Fruit fly (Drosophila melanogaster) whole organism, wandering third instar larva: ENCODE measurements around the gene pelo.

Source experiments
- Abd-B ChIP-seq: fragments of >200 bp; optimal IDR thresholded peaks from 2 replicates; lab custom pipeline; 2017; ENCODE audit warnings: missing biosample characterization, missing genetic modification characterization
- Dfd ChIP-seq: fragments of >200 bp; optimal IDR thresholded peaks from 2 replicates; lab custom pipeline; 2017; ENCODE audit warnings: missing biosample characterization, missing genetic modification characterization
- Hr83 ChIP-seq: fragments of 200-300 bp; sonication (Bioruptor generic); optimal IDR thresholded peaks from 2 replicates; lab custom pipeline; 2016; ENCODE audit warnings: missing biosample characterization, mild to moderate bottlenecking, missing genetic modification characterization, moderate library complexity; ENCODE audit not compliant: poor library complexity, severe bottlenecking
- Myc ChIP-seq: fragments of >200 bp; optimal IDR thresholded peaks from 2 replicates; lab custom pipeline; 2017
- OdsH ChIP-seq: fragments of 200-800 bp; sonication (Bioruptor generic); optimal IDR thresholded peaks from 2 replicates; lab custom pipeline; 2016; ENCODE audit warnings: missing biosample characterization, mild to moderate bottlenecking, missing genetic modification characterization
- Sp1 ChIP-seq: fragments of 200-800 bp; sonication (Bioruptor generic); optimal IDR thresholded peaks from 3 replicates; lab custom pipeline; 2019; ENCODE audit warnings: missing biosample characterization, mild to moderate bottlenecking, missing genetic modification characterization, moderate library complexity
- dmrt93B ChIP-seq: fragments of 200-800 bp; sonication (Bioruptor generic); optimal IDR thresholded peaks from 2 replicates; lab custom pipeline; 2018; ENCODE audit warnings: missing biosample characterization, mild to moderate bottlenecking, missing genetic modification characterization
- ey ChIP-seq: fragments of 200-800 bp; sonication (Bioruptor generic); optimal IDR thresholded peaks from 2 replicates; lab custom pipeline; 2016; ENCODE audit warnings: missing biosample characterization, missing genetic modification characterization
- lola ChIP-seq: fragments of >200 bp; optimal IDR thresholded peaks from 2 replicates; lab custom pipeline; 2017; ENCODE audit warnings: missing biosample characterization, missing genetic modification characterization
- pan ChIP-seq: fragments of >200 bp; optimal IDR thresholded peaks from 2 replicates; lab custom pipeline; 2017
- psq ChIP-seq: fragments of 200-800 bp; sonication (Bioruptor generic); optimal IDR thresholded peaks from 3 replicates; lab custom pipeline; 2017; ENCODE audit warnings: missing biosample characterization, mild to moderate bottlenecking, missing genetic modification characterization, moderate library complexity
- usp ChIP-seq: fragments of >200 bp; optimal IDR thresholded peaks from 2 replicates; lab custom pipeline; 2017; ENCODE audit warnings: missing biosample characterization, missing genetic modification characterization

- no peak for TF ChIP-seq Dfd (GFP tag; lab: Kevin White, UChicago)
- no peak for TF ChIP-seq usp (GFP tag; lab: Kevin White, UChicago)
- TF ChIP-seq dmrt93B (GFP tag; lab: Kevin White, UChicago) = no peak
- no peak for TF ChIP-seq pan (lab: Kevin White, UChicago)
- TF ChIP-seq OdsH (GFP tag; lab: Kevin White, UChicago) = no peak
- TF ChIP-seq psq (GFP tag; lab: Kevin White, UChicago) = no peak
- no peak for TF ChIP-seq Myc (lab: Kevin White, UChicago)
- TF ChIP-seq ey (GFP tag; lab: Kevin White, UChicago) = no peak
- TF ChIP-seq Abd-B = no peak
- no peak for TF ChIP-seq lola (GFP tag; lab: Kevin White, UChicago)
- TF ChIP-seq Sp1 = no peak
- no peak for TF ChIP-seq Hr83 (GFP tag; lab: Kevin White, UChicago)
Observed at dm6 chr2L:9684108-9684507, 16.5 kb upstream of the pelo start.
